Worm (Caenorhabditis elegans) whole organism, L4 larva: ENCODE measurements around the gene cyc-2.2.
A peak's percentile ranks its signal among the peaks of the same experiment; 100 is the strongest.

ENCODE experiments used
- D1046.2 ChIP-seq: fragments of 200-800 bp; sonication (Bioruptor generic); IDR thresholded peaks from 2 replicates; pipeline ENCODE4 v1.3.6; 2022; ENCODE audit warnings: missing genetic modification characterization, missing compliant biosample characterization
- F37D6.2 ChIP-seq: sonication (generic microtip); optimal IDR thresholded peaks from 2 replicates; lab custom pipeline; 2016; ENCODE audit warnings: mild to moderate bottlenecking, missing genetic modification characterization, missing compliant biosample characterization
- F44E2.7 ChIP-seq: fragments of 200-800 bp; sonication (Bioruptor generic); IDR thresholded peaks from 2 replicates; pipeline ENCODE4 v2.1.2; 2022; ENCODE audit warnings: missing genetic modification characterization, missing compliant biosample characterization
- F49E8.2 ChIP-seq: sonication (generic microtip); optimal IDR thresholded peaks from 2 replicates; lab custom pipeline; 2016; ENCODE audit warnings: missing compliant biosample characterization, mild to moderate bottlenecking, missing genetic modification characterization, borderline replicate concordance
- R02D3.7 ChIP-seq: fragments of 150-350 bp; sonication (generic microtip); optimal IDR thresholded peaks from 3 replicates; lab custom pipeline; 2014; ENCODE audit warnings: missing biosample characterization, missing genetic modification characterization
- Y48G9A.11 ChIP-seq: fragments of 200-800 bp; sonication (Bioruptor generic); IDR thresholded peaks from 2 replicates; pipeline ENCODE4 v1.3.6; 2022; ENCODE audit warnings: missing genetic modification reagents, missing genetic modification characterization, missing compliant biosample characterization
- Y75B8A.6 ChIP-seq: fragments of 200-800 bp; sonication (Bioruptor generic); IDR thresholded peaks from 2 replicates; pipeline ENCODE4 v1.3.6; 2022; ENCODE audit warnings: missing genetic modification reagents, missing genetic modification characterization, missing compliant biosample characterization
- ZK337.2 ChIP-seq: fragments of 200-800 bp; sonication (Bioruptor generic); IDR thresholded peaks from 2 replicates; pipeline ENCODE4 v1.3.6; 2022; ENCODE audit warnings: missing genetic modification reagents, missing genetic modification characterization, missing compliant biosample characterization
- aly-2 ChIP-seq: sonication (generic microtip); optimal IDR thresholded peaks from 2 replicates; lab custom pipeline; 2018; ENCODE audit warnings: missing biosample characterization, missing genetic modification characterization
- arid-1 ChIP-seq: fragments of 200-800 bp; sonication (Bioruptor generic); conservative IDR thresholded peaks from 2 replicates; pipeline ENCODE4 v1.3.6; 2022; ENCODE audit warnings: missing genetic modification reagents, missing genetic modification characterization, missing compliant biosample characterization
- ceh-28 ChIP-seq: fragments of 150-350 bp; optimal IDR thresholded peaks from 2 replicates; lab custom pipeline; 2014; ENCODE audit warnings: missing biosample characterization, missing genetic modification reagents, missing genetic modification characterization
- ceh-82 ChIP-seq: sonication (generic microtip); optimal IDR thresholded peaks from 2 replicates; lab custom pipeline; 2017; ENCODE audit warnings: missing biosample characterization, missing genetic modification characterization
- ces-1 ChIP-seq: fragments of 150-350 bp; sonication (generic microtip); optimal IDR thresholded peaks from 4 replicates; lab custom pipeline; 2014; ENCODE audit warnings: missing biosample characterization, missing genetic modification reagents, missing genetic modification characterization
- daf-12 ChIP-seq: fragments of 150-350 bp; optimal IDR thresholded peaks from 2 replicates; lab custom pipeline; 2014; ENCODE audit warnings: missing biosample characterization, missing genetic modification reagents, missing genetic modification characterization
- dmd-9 ChIP-seq: fragments of 200-800 bp; sonication (Bioruptor generic); IDR thresholded peaks from 2 replicates; pipeline ENCODE4 v1.3.6; 2022; ENCODE audit warnings: missing genetic modification reagents, missing genetic modification characterization, missing compliant biosample characterization
- fos-1 ChIP-seq: fragments of 150-350 bp; optimal IDR thresholded peaks from 2 replicates; lab custom pipeline; 2014; ENCODE audit warnings: missing biosample characterization, missing genetic modification characterization
- hlh-30 ChIP-seq: sonication (generic microtip); optimal IDR thresholded peaks from 2 replicates; lab custom pipeline; 2017; ENCODE audit warnings: antibody characterized with exemption, mild to moderate bottlenecking, missing genetic modification characterization, missing compliant biosample characterization; ENCODE audit not compliant: insufficient read depth
- lim-7 ChIP-seq: fragments of 200-800 bp; sonication (Bioruptor generic); IDR thresholded peaks from 2 replicates; pipeline ENCODE4 v1.3.6; 2022; ENCODE audit warnings: missing genetic modification characterization, missing compliant biosample characterization
- lsy-2 ChIP-seq, 2 experiments: fragments of 150-350 bp in 1 of 2; sonication (generic microtip) in 1 of 2; optimal IDR thresholded peaks; 2 replicates each; lab custom pipeline; 2014 to 2017; ENCODE audit warnings: missing biosample characterization in 2 of 2, missing genetic modification characterization in 2 of 2
- mxl-3 ChIP-seq: fragments of 200-800 bp; sonication (Bioruptor generic); optimal IDR thresholded peaks from 2 replicates; lab custom pipeline; 2018; ENCODE audit warnings: mild to moderate bottlenecking, missing genetic modification characterization, missing compliant biosample characterization
- nhr-111 ChIP-seq: fragments of 200-800 bp; sonication (Bioruptor generic); optimal IDR thresholded peaks from 2 replicates; lab custom pipeline; 2018; ENCODE audit warnings: mild to moderate bottlenecking, missing genetic modification characterization, missing compliant biosample characterization
- nhr-237 ChIP-seq: sonication (generic microtip); optimal IDR thresholded peaks from 2 replicates; lab custom pipeline; 2017; ENCODE audit warnings: missing biosample characterization, missing genetic modification characterization
- nhr-42 ChIP-seq: fragments of 200-800 bp; sonication (Bioruptor generic); IDR thresholded peaks from 2 replicates; pipeline ENCODE4 v1.3.6; 2022; ENCODE audit warnings: missing genetic modification characterization, missing compliant biosample characterization
- nhr-48 ChIP-seq: sonication (generic microtip); optimal IDR thresholded peaks from 2 replicates; lab custom pipeline; 2016; ENCODE audit warnings: mild to moderate bottlenecking, missing genetic modification characterization, missing compliant biosample characterization
- nhr-77 ChIP-seq: fragments of 150-350 bp; optimal IDR thresholded peaks from 2 replicates; lab custom pipeline; 2014; ENCODE audit warnings: missing biosample characterization, missing genetic modification characterization
- pha-4 ChIP-seq, 2 experiments: fragments of 150-350 bp in 1 of 2; fragments of 200-800 bp in 1 of 2; sonication (Bioruptor generic) in 1 of 2; IDR thresholded peaks in 1 of 2; optimal IDR thresholded peaks in 1 of 2; 2 replicates each; pipeline versions ENCODE4 v1.3.6 to Lab custom; 2014 to 2022; ENCODE audit warnings: missing genetic modification characterization in 2 of 2, missing genetic modification reagents in 2 of 2, missing biosample characterization in 1 of 2, missing compliant biosample characterization in 1 of 2
- saeg-2 ChIP-seq: fragments of 200-800 bp; sonication (Bioruptor generic); IDR thresholded peaks from 2 replicates; pipeline ENCODE4 v1.3.6; 2022; ENCODE audit warnings: missing genetic modification reagents, missing genetic modification characterization, missing compliant biosample characterization
- sdz-12 ChIP-seq: fragments of 200-800 bp; sonication (Bioruptor generic); optimal IDR thresholded peaks from 2 replicates; lab custom pipeline; 2018; ENCODE audit warnings: mild to moderate bottlenecking, missing genetic modification characterization, missing compliant biosample characterization
- set-16 ChIP-seq: fragments of 200-800 bp; sonication (Bioruptor generic); IDR thresholded peaks from 2 replicates; pipeline ENCODE4 v1.3.6; 2022; ENCODE audit warnings: missing genetic modification reagents, missing genetic modification characterization, missing compliant biosample characterization
- skn-1 ChIP-seq: fragments of 150-350 bp; optimal IDR thresholded peaks from 2 replicates; lab custom pipeline; 2014; ENCODE audit warnings: missing biosample characterization, missing genetic modification characterization
- snpc-1.2 ChIP-seq: fragments of 200-800 bp; sonication (Bioruptor generic); IDR thresholded peaks from 2 replicates; pipeline ENCODE4 v1.3.6; 2022; ENCODE audit warnings: missing genetic modification reagents, missing genetic modification characterization, missing compliant biosample characterization
- tag-97 ChIP-seq: fragments of 200-800 bp; sonication (Bioruptor generic); IDR thresholded peaks from 2 replicates; pipeline ENCODE4 v1.3.6; 2022; ENCODE audit warnings: missing genetic modification characterization, missing compliant biosample characterization
- tra-1 ChIP-seq: fragments of 200-800 bp; sonication (Bioruptor generic); IDR thresholded peaks from 2 replicates; pipeline ENCODE4 v1.3.6; 2022; ENCODE audit warnings: missing genetic modification reagents, missing genetic modification characterization, missing compliant biosample characterization
- unc-130 ChIP-seq: sonication (generic microtip); optimal IDR thresholded peaks from 2 replicates; lab custom pipeline; 2016; ENCODE audit warnings: missing genetic modification reagents, missing genetic modification characterization, missing compliant biosample characterization
- unc-39 ChIP-seq: sonication (generic microtip); optimal IDR thresholded peaks from 2 replicates; lab custom pipeline; 2017; ENCODE audit warnings: missing biosample characterization, missing genetic modification characterization
- vab-7 ChIP-seq: fragments of 200-800 bp; sonication (Bioruptor generic); IDR thresholded peaks from 2 replicates; pipeline ENCODE4 v1.3.6; 2022; ENCODE audit warnings: missing genetic modification reagents, missing genetic modification characterization, missing compliant biosample characterization
- zag-1 ChIP-seq: fragments of 150-350 bp; optimal IDR thresholded peaks from 2 replicates; lab custom pipeline; 2014; ENCODE audit warnings: missing biosample characterization, missing genetic modification characterization
- zfp-2 ChIP-seq: sonication (generic microtip); optimal IDR thresholded peaks from 2 replicates; lab custom pipeline; 2016; ENCODE audit warnings: mild to moderate bottlenecking, missing genetic modification characterization, missing compliant biosample characterization
- zip-2 ChIP-seq: fragments of 150-350 bp; optimal IDR thresholded peaks from 2 replicates; lab custom pipeline; 2014; ENCODE audit warnings: missing biosample characterization, missing genetic modification characterization
- ztf-7 ChIP-seq: fragments of 150-350 bp; optimal IDR thresholded peaks from 2 replicates; lab custom pipeline; 2014; ENCODE audit warnings: missing biosample characterization, missing genetic modification characterization

The cyc-2.2 gene

DNA sequence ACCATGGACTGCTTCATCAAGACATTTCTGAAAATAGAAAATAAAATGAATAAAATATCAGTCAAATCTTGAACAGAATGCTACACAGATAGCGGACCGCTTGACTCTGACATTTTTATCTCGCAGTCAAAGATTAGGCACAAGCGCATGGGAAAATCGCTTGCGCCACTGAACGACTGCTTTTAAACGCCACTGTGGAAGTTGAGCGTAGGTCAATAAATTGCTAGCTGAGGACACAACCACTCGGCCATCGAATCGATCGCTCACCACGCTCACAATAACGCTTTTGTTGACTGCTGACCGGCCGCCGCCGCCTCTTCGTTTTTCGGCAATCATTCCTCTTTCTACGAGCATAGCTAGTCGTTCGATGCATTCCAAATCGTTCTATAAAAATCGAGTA, 15.2 kb downstream of the cyc-2.2 start (continued):
- TF ChIP-seq ceh-28 (tag; lab: Kevin White, UChicago): no peak
- TF ChIP-seq lim-7 (GFP tag; lab: Robert Waterston, UW): peak; percentile 84
- TF ChIP-seq fos-1 (tag; lab: Kevin White, UChicago): no peak
- TF ChIP-seq set-16 (GFP tag; lab: Robert Waterston, UW): 0 out of 2 replicates have a peak, but pooled peaks have one; percentile 15
- TF ChIP-seq snpc-1.2 (GFP tag; lab: Robert Waterston, UW): peak; percentile 68
- no peak for TF ChIP-seq R02D3.7 (tag; lab: Kevin White, UChicago)
- no peak; the same call in 1 of the 2 replicates for TF ChIP-seq vab-7 (GFP tag; lab: Robert Waterston, UW)
- no peak for TF ChIP-seq arid-1
- no peak for TF ChIP-seq ZK337.2 (GFP tag; lab: Robert Waterston, UW)
- peak; percentile 34 for TF ChIP-seq nhr-48 (tag; lab: Kevin White, UChicago)
- TF ChIP-seq nhr-111 (GFP tag; lab: Kevin White, UChicago): peak; percentile 48
- peak; percentile 80 for TF ChIP-seq Y48G9A.11
- peak; percentile 76 for TF ChIP-seq pha-4 (GFP tag; IDR thresholded peaks at IDR 0.05; lab: Robert Waterston, UW)
- TF ChIP-seq pha-4 (tag; optimal IDR thresholded peaks at IDR 0.05; lab: Kevin White, UChicago): no peak
- peak; percentile 53 for TF ChIP-seq F49E8.2 (tag; lab: Kevin White, UChicago)
- TF ChIP-seq zip-2: peak; percentile 54
- TF ChIP-seq dmd-9 (GFP tag; lab: Robert Waterston, UW): 0 out of 2 replicates have a peak, but pooled peaks have one; percentile 9
- TF ChIP-seq mxl-3 (GFP tag; lab: Kevin White, UChicago): peak; percentile 50
- no peak for TF ChIP-seq F44E2.7 (GFP tag; lab: Robert Waterston, UW)
- no peak for TF ChIP-seq sdz-12 (GFP tag; lab: Kevin White, UChicago)
- no peak for TF ChIP-seq unc-39 (tag; lab: Kevin White, UChicago)
- TF ChIP-seq Y75B8A.6: peak; percentile 60; the same call in 1 of the 2 replicates
- no peak for TF ChIP-seq ces-1
- no peak for TF ChIP-seq F37D6.2
- TF ChIP-seq saeg-2 (GFP tag; lab: Robert Waterston, UW): peak; percentile 5; the same call in 1 of the 2 replicates
- no peak for TF ChIP-seq daf-12 (tag; lab: Kevin White, UChicago)
- TF ChIP-seq zfp-2 (tag; lab: Kevin White, UChicago): no peak
- TF ChIP-seq nhr-42 (GFP tag; lab: Robert Waterston, UW): no peak
- TF ChIP-seq tag-97 (GFP tag; lab: Robert Waterston, UW): no peak
- 0 out of 2 replicates have a peak, but pooled peaks have one; percentile 9 for TF ChIP-seq tra-1 (GFP tag; lab: Robert Waterston, UW)
- no peak for TF ChIP-seq ztf-7 (tag; lab: Kevin White, UChicago)
- TF ChIP-seq skn-1 (tag; lab: Kevin White, UChicago): no peak
- no peak for TF ChIP-seq ceh-82 (tag; lab: Kevin White, UChicago)
- TF ChIP-seq nhr-237 (tag; lab: Kevin White, UChicago): no peak
- TF ChIP-seq zag-1 (tag; lab: Kevin White, UChicago): no peak
- no peak for TF ChIP-seq nhr-77 (tag; lab: Kevin White, UChicago)
- TF ChIP-seq unc-130 (GFP tag; lab: Kevin White, UChicago): peak; percentile 30
- peak; percentile 83 for TF ChIP-seq D1046.2 (GFP tag; lab: Robert Waterston, UW)
- TF ChIP-seq, all 104 proteins: peak for 49

ce11 chrV:12596196-12596595, 15.8 kb downstream of the cyc-2.2 start, which contains the start of gene mma-1:
Gene mma-1, minus strand, starts transcription at chrV:12596296.
- TF ChIP-seq aly-2 (no peak), hlh-30 (tag; lab: Kevin White, UChicago) (no peak), nhr-237 (tag; lab: Kevin White, UChicago) (no peak), lsy-2 (tag; optimal IDR thresholded peaks at IDR 0.05; lab: Kevin White, UChicago) (no peak), F49E8.2 (tag; lab: Kevin White, UChicago) (no peak)
